Worm (Caenorhabditis elegans): Measurements from ENCODE around the gene mua-3.

DNA sequence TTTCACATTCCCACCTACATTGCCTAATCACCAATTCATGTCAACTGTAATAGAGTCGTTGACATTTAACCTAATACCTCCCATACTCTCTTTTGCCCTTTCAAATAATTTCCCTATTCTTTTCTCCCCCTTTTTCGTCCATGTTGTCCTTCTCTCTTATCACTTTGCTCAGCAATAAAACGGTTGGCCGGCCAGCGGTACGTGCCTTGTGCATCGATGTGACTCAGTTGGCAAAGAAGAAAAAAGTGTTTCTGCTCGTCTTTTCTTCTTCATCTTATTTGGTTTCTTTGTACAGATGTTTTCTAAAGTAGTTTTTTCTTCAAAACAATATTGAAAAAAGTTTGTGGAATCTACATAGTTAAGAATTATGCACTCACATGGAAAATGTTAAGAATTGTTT, 26.0 kb upstream of the mua-3 start:
- no peak for TF ChIP-seq ceh-36 (tag; optimal IDR thresholded peaks at IDR 0.05)
- TF ChIP-seq tbx-11 (GFP tag; IDR thresholded peaks at IDR 0.05) = no peak
- no peak for TF ChIP-seq ama-1 (optimal IDR thresholded peaks at IDR 0.05)
- no peak for TF ChIP-seq tra-4 (tag; optimal IDR thresholded peaks at IDR 0.05)
- no peak for TF ChIP-seq hnd-1 (tag; optimal IDR thresholded peaks at IDR 0.05)
- TF ChIP-seq aly-1 (tag; optimal IDR thresholded peaks at IDR 0.05) = no peak
- no peak for TF ChIP-seq tbx-37 (GFP tag; conservative IDR thresholded peaks at IDR 0.05)
- no peak for TF ChIP-seq hmg-4 (GFP tag; optimal IDR thresholded peaks at IDR 0.05)
- TF ChIP-seq sea-1 (GFP tag; conservative IDR thresholded peaks at IDR 0.05) = no peak
- TF ChIP-seq hmbx-1 (tag; optimal IDR thresholded peaks at IDR 0.05) = no peak
- no peak for TF ChIP-seq B0310.2 (tag; optimal IDR thresholded peaks at IDR 0.05)
- TF ChIP-seq F13C5.2 (tag; optimal IDR thresholded peaks at IDR 0.05) = no peak
